Fruit fly (Drosophila melanogaster) whole organism, pupa: ENCODE results near the gene Grip.

ENCODE experiments used
- CG10348 ChIP-seq: fragments of 200-800 bp; sonication (Bioruptor generic); IDR thresholded peaks from 2 replicates; pipeline ENCODE4 v1.3.6; 2022; ENCODE audit warnings: missing biosample characterization, missing genetic modification characterization
- CG12605 ChIP-seq: fragments of 200-800 bp; sonication (Bioruptor generic); IDR thresholded peaks from 2 replicates; pipeline ENCODE4 v1.3.6; 2022; ENCODE audit warnings: missing biosample characterization, missing genetic modification characterization
- CG14655 ChIP-seq: fragments of 200-800 bp; sonication (Bioruptor generic); optimal IDR thresholded peaks from 3 replicates; lab custom pipeline; 2017; ENCODE audit warnings: mild to moderate bottlenecking, missing biosample characterization, missing genetic modification reagents, missing genetic modification characterization
- CG4496 ChIP-seq: fragments of 200-800 bp; sonication (Bioruptor generic); IDR thresholded peaks from 3 replicates; pipeline ENCODE4 v1.3.6; 2022; ENCODE audit warnings: missing biosample characterization, missing genetic modification characterization
- CG8159 ChIP-seq: fragments of 200-800 bp; sonication (Bioruptor generic); optimal IDR thresholded peaks from 3 replicates; lab custom pipeline; 2018; ENCODE audit warnings: missing biosample characterization, mild to moderate bottlenecking, missing genetic modification characterization, moderate library complexity
- CG9948 ChIP-seq: fragments of 200-800 bp; sonication (Bioruptor generic); optimal IDR thresholded peaks from 2 replicates; lab custom pipeline; 2018; ENCODE audit warnings: missing biosample characterization, mild to moderate bottlenecking, missing genetic modification characterization, moderate library complexity
- EcR ChIP-seq: fragments of 200-800 bp; sonication (Bioruptor generic); optimal IDR thresholded peaks from 3 replicates; lab custom pipeline; 2019; ENCODE audit warnings: missing biosample characterization, missing genetic modification characterization, mild to moderate bottlenecking, moderate library complexity, missing genetic modification reagents
- Ets98B ChIP-seq: fragments of 200-800 bp; sonication (Bioruptor generic); IDR thresholded peaks from 2 replicates; pipeline ENCODE4 v1.3.6; 2022; ENCODE audit warnings: missing biosample characterization, missing genetic modification characterization
- Pif1B ChIP-seq: fragments of 200-800 bp; sonication (Bioruptor generic); optimal IDR thresholded peaks from 3 replicates; lab custom pipeline; 2016; ENCODE audit warnings: missing biosample characterization, missing genetic modification characterization
- fd96Ca ChIP-seq: fragments of 200-800 bp; sonication (Bioruptor generic); IDR thresholded peaks from 3 replicates; pipeline ENCODE4 v1.3.6; 2022; ENCODE audit warnings: missing biosample characterization, missing genetic modification characterization
- gl ChIP-seq: fragments of 200-800 bp; sonication (Bioruptor generic); optimal IDR thresholded peaks from 2 replicates; lab custom pipeline; 2018; ENCODE audit warnings: missing biosample characterization, mild to moderate bottlenecking, missing genetic modification characterization
- rn ChIP-seq: fragments of 200-800 bp; sonication (Bioruptor generic); IDR thresholded peaks from 2 replicates; pipeline ENCODE4 v1.3.6; 2022; ENCODE audit warnings: missing biosample characterization, missing genetic modification characterization

- TF ChIP-seq Ets98B (GFP tag; lab: Robert Waterston, UW) (no peak), CG4496 (GFP tag; lab: Robert Waterston, UW) (peak; percentile 58; the same call in 1 of the 3 replicates), gl (tag; lab: Kevin White, UChicago) (peak; percentile 42), CG10348 (GFP tag; lab: Robert Waterston, UW) (no peak), EcR (GFP tag; lab: Kevin White, UChicago) (no peak), CG12605 (GFP tag; lab: Robert Waterston, UW) (peak; percentile 32; the same call in 1 of the 2 replicates), CG9948 (tag; lab: Kevin White, UChicago) (peak; percentile 73), fd96Ca (GFP tag; lab: Robert Waterston, UW) (peak; percentile 44; the same call in 1 of the 3 replicates), CG14655 (GFP tag; lab: Kevin White, UChicago) (peak; percentile 59), rn (GFP tag; lab: Robert Waterston, UW) (0 out of 2 replicates have a peak, but pooled peaks have one; percentile 5), CG8159 (peak; percentile 79), Pif1B (GFP tag; lab: Kevin White, UChicago) (peak; percentile 35)
Observed at dm6 chrX:5973389-5974025, 7.4 kb downstream of the Grip start.
